Fruit fly (Drosophila melanogaster): Measurements from ENCODE around the gene mRpS31.

The mRpS31 gene

dm6 chr3L:15956448-15957010 lies 48.5 kb upstream of the mRpS31 start, which contains the start of gene elgi (continued):
- TF ChIP-seq Met (GFP tag; optimal IDR thresholded peaks at IDR 0.05), result no peak
- no peak for TF ChIP-seq fd59A (GFP tag; optimal IDR thresholded peaks at IDR 0.05)
- TF ChIP-seq ss (GFP tag; optimal IDR thresholded peaks at IDR 0.05), result peak in 1 of 2 experiments; percentile 56
- TF ChIP-seq Hr39 (GFP tag; optimal IDR thresholded peaks at IDR 0.05), result no peak
- peak; percentile 37; the same call in 1 of the 3 replicates for TF ChIP-seq eg (GFP tag; IDR thresholded peaks at IDR 0.05)
- peak; percentile 20 for TF ChIP-seq CG8319 (GFP tag; optimal IDR thresholded peaks at IDR 0.05)
- no peak for TF ChIP-seq CG8119 (GFP tag; IDR thresholded peaks at IDR 0.05)
- TF ChIP-seq cyc (GFP tag; optimal IDR thresholded peaks at IDR 0.05), result peak; percentile 66
- peak; percentile 1 for TF ChIP-seq CG6854 (GFP tag; optimal IDR thresholded peaks at IDR 0.05)
- TF ChIP-seq CG6808 (GFP tag; optimal IDR thresholded peaks at IDR 0.05), result peak; percentile 42
- peak; percentile 10; the same call in 1 of the 3 replicates for TF ChIP-seq CG6163 (GFP tag; IDR thresholded peaks at IDR 0.05)
- peak; percentile 34 for TF ChIP-seq CG3032 (tag; optimal IDR thresholded peaks at IDR 0.05)
- no peak for TF ChIP-seq CG7368 (GFP tag; optimal IDR thresholded peaks at IDR 0.05)
- peak; percentile 24 for TF ChIP-seq Ets96B (tag; optimal IDR thresholded peaks at IDR 0.05)
- no peak for TF ChIP-seq pdm3 (GFP tag; optimal IDR thresholded peaks at IDR 0.05)
- peak; percentile 3 for TF ChIP-seq Sox15 (GFP tag; optimal IDR thresholded peaks at IDR 0.05)

- TF ChIP-seq Blimp-1 (GFP tag; optimal IDR thresholded peaks at IDR 0.05), result peak; percentile 99
- TF ChIP-seq net (GFP tag; optimal IDR thresholded peaks at IDR 0.05), result peak; percentile 29
- peak; percentile 35 for TF ChIP-seq Lpt (GFP tag; optimal IDR thresholded peaks at IDR 0.05)
- peak; percentile 68 for TF ChIP-seq CG6854 (GFP tag; optimal IDR thresholded peaks at IDR 0.05)
- peak; percentile 94 for TF ChIP-seq dsx (GFP tag; optimal IDR thresholded peaks at IDR 0.05; ENCODE audit: poor library complexity, severe bottlenecking)
- peak; percentile 83 for TF ChIP-seq Eip78C (GFP tag)
- TF ChIP-seq CG10669 (GFP tag; optimal IDR thresholded peaks at IDR 0.05), result no peak
- TF ChIP-seq ss (GFP tag; optimal IDR thresholded peaks at IDR 0.05), result peak in 1 of 2 experiments; percentile 49
- TF ChIP-seq Sox102F (GFP tag; optimal IDR thresholded peaks at IDR 0.05), result peak; percentile 18
- no peak for TF ChIP-seq Sox15 (GFP tag; optimal IDR thresholded peaks at IDR 0.05)
- no peak for TF ChIP-seq Hr39 (GFP tag; optimal IDR thresholded peaks at IDR 0.05)
- TF ChIP-seq eg (GFP tag; IDR thresholded peaks at IDR 0.05), result 0 out of 3 replicates have a peak, but pooled peaks have one; percentile 16
- peak; percentile 81 for TF ChIP-seq CG1621 (tag; optimal IDR thresholded peaks at IDR 0.05)
Observed at dm6 chr3L:15958612-15959315, 46.2 kb upstream of the mRpS31 start, which contains the start of gene CG17032. Gene CG17032, plus strand, starts transcription at chr3L:15958843.

- TF ChIP-seq CG8119 (GFP tag; IDR thresholded peaks at IDR 0.05), result no peak
- TF ChIP-seq vri (GFP tag; optimal IDR thresholded peaks at IDR 0.05), result no peak
- no peak for TF ChIP-seq CG9139 (GFP tag; optimal IDR thresholded peaks at IDR 0.05)
- TF ChIP-seq svp (GFP tag), result no peak
- TF ChIP-seq Sox15 (GFP tag; optimal IDR thresholded peaks at IDR 0.05), result no peak
- TF ChIP-seq CG6808 (GFP tag; optimal IDR thresholded peaks at IDR 0.05), result no peak
- no peak for TF ChIP-seq dac (GFP tag; optimal IDR thresholded peaks at IDR 0.05)
- TF ChIP-seq CG6854 (GFP tag; optimal IDR thresholded peaks at IDR 0.05), result no peak
- TF ChIP-seq Smox (GFP tag; optimal IDR thresholded peaks at IDR 0.05), result no peak
- no peak for TF ChIP-seq CG10669 (GFP tag; optimal IDR thresholded peaks at IDR 0.05)
- TF ChIP-seq CG15336 (GFP tag; IDR thresholded peaks at IDR 0.05), result no peak
- TF ChIP-seq CG11902 (GFP tag; optimal IDR thresholded peaks at IDR 0.05), result no peak
- no peak for TF ChIP-seq CG10631 (GFP tag; optimal IDR thresholded peaks at IDR 0.05)
- TF ChIP-seq spab (GFP tag; optimal IDR thresholded peaks at IDR 0.05), result no peak
- peak; percentile 31 for TF ChIP-seq CG31627 (GFP tag; optimal IDR thresholded peaks at IDR 0.05)
- TF ChIP-seq topi (GFP tag; optimal IDR thresholded peaks at IDR 0.05), result no peak
- no peak for TF ChIP-seq acj6 (GFP tag; optimal IDR thresholded peaks at IDR 0.05)
- TF ChIP-seq CG4318 (GFP tag; optimal IDR thresholded peaks at IDR 0.05), result no peak
- no peak for TF ChIP-seq CG7368 (GFP tag; optimal IDR thresholded peaks at IDR 0.05)
- TF ChIP-seq fd85E (GFP tag; optimal IDR thresholded peaks at IDR 0.05), result no peak
- TF ChIP-seq OdsH (GFP tag; optimal IDR thresholded peaks at IDR 0.05), result no peak
- no peak for TF ChIP-seq Blimp-1 (GFP tag; optimal IDR thresholded peaks at IDR 0.05)
- peak; percentile 33 for TF ChIP-seq esn (GFP tag; optimal IDR thresholded peaks at IDR 0.05)
- TF ChIP-seq CG1621 (tag; optimal IDR thresholded peaks at IDR 0.05), result no peak
- TF ChIP-seq Met (GFP tag; optimal IDR thresholded peaks at IDR 0.05), result no peak
- TF ChIP-seq CG16779 (tag; optimal IDR thresholded peaks at IDR 0.05), result no peak
- no peak for TF ChIP-seq CG34406 (GFP tag; optimal IDR thresholded peaks at IDR 0.05)
- peak; percentile 28 for TF ChIP-seq CG8319 (GFP tag; optimal IDR thresholded peaks at IDR 0.05)
Observed at dm6 chr3L:15967588-15968500, 37.1 kb upstream of the mRpS31 start, which contains the start of the genes Brr2 and CG10516. Gene Brr2, minus strand, starts transcription at chr3L:15967872. Gene CG10516, plus strand, starts transcription at chr3L:15968204.

Data from whole organism, prepupa.